Worm (Caenorhabditis elegans) whole organism, early embryonic: ENCODE data around the gene hdl-1.

ENCODE experiments used
- B0310.2 ChIP-seq: sonication (generic microtip); optimal IDR thresholded peaks from 2 replicates; lab custom pipeline; 2016; ENCODE audit warnings: mild to moderate bottlenecking, missing genetic modification characterization, missing compliant biosample characterization
- F13C5.2 ChIP-seq: sonication (generic microtip); optimal IDR thresholded peaks from 2 replicates; lab custom pipeline; 2017; ENCODE audit warnings: mild to moderate bottlenecking, missing genetic modification characterization, inconsistent platforms, missing compliant biosample characterization
- aly-1 ChIP-seq: sonication (generic microtip); optimal IDR thresholded peaks from 2 replicates; lab custom pipeline; 2016; ENCODE audit warnings: missing genetic modification characterization, missing compliant biosample characterization
- ama-1 ChIP-seq: fragments of 150-350 bp; optimal IDR thresholded peaks from 2 replicates; lab custom pipeline; 2014
- ceh-13 ChIP-seq: fragments of 200-800 bp; sonication (Bioruptor generic); optimal IDR thresholded peaks from 2 replicates; lab custom pipeline; 2018; ENCODE audit warnings: mild to moderate bottlenecking, missing genetic modification characterization, missing compliant biosample characterization
- ceh-36 ChIP-seq: sonication (generic microtip); optimal IDR thresholded peaks from 2 replicates; lab custom pipeline; 2016; ENCODE audit warnings: missing genetic modification characterization, inconsistent platforms, missing compliant biosample characterization
- ets-7 ChIP-seq: sonication (generic microtip); optimal IDR thresholded peaks from 2 replicates; lab custom pipeline; 2016; ENCODE audit warnings: missing genotype, missing genetic modification characterization, missing compliant biosample characterization
- flt-1 ChIP-seq: fragments of 200-800 bp; sonication (Bioruptor generic); IDR thresholded peaks from 2 replicates; pipeline ENCODE4 v1.3.6; 2022; ENCODE audit warnings: missing genetic modification characterization, missing compliant biosample characterization
- hmbx-1 ChIP-seq: sonication (generic microtip); optimal IDR thresholded peaks from 2 replicates; lab custom pipeline; 2016; ENCODE audit warnings: mild to moderate bottlenecking, missing genetic modification characterization, missing compliant biosample characterization
- hmg-4 ChIP-seq: fragments of 200-800 bp; sonication (Bioruptor generic); optimal IDR thresholded peaks from 2 replicates; lab custom pipeline; 2018; ENCODE audit warnings: mild to moderate bottlenecking, missing genetic modification characterization, missing compliant biosample characterization
- hnd-1 ChIP-seq: sonication (generic microtip); optimal IDR thresholded peaks from 2 replicates; lab custom pipeline; 2016; ENCODE audit warnings: missing genetic modification characterization, missing compliant biosample characterization
- pes-1 ChIP-seq: fragments of 200-800 bp; sonication (Bioruptor generic); IDR thresholded peaks from 2 replicates; pipeline ENCODE4 v1.3.6; 2022; ENCODE audit warnings: missing genetic modification reagents, missing genetic modification characterization, missing compliant biosample characterization
- scrt-1 ChIP-seq: fragments of 200-800 bp; sonication (Bioruptor generic); IDR thresholded peaks from 2 replicates; pipeline ENCODE4 v1.3.6; 2022; ENCODE audit warnings: missing genetic modification characterization, missing compliant biosample characterization
- sea-1 ChIP-seq: fragments of 200-800 bp; sonication (Bioruptor generic); conservative IDR thresholded peaks from 2 replicates; pipeline ENCODE4 v1.3.6; 2022; ENCODE audit warnings: missing genetic modification characterization, missing compliant biosample characterization
- tbx-11 ChIP-seq: fragments of 200-800 bp; sonication (Bioruptor generic); IDR thresholded peaks from 2 replicates; pipeline ENCODE4 v1.3.6; 2022; ENCODE audit warnings: missing genetic modification characterization, missing compliant biosample characterization
- tbx-37 ChIP-seq: fragments of 200-800 bp; sonication (Bioruptor generic); conservative IDR thresholded peaks from 2 replicates; pipeline ENCODE4 v1.3.6; 2022; ENCODE audit warnings: missing genetic modification reagents, missing genetic modification characterization, missing compliant biosample characterization
- tra-4 ChIP-seq: sonication (generic microtip); optimal IDR thresholded peaks from 2 replicates; lab custom pipeline; 2017; ENCODE audit warnings: missing genetic modification characterization, missing compliant biosample characterization

The hdl-1 gene

DNA sequence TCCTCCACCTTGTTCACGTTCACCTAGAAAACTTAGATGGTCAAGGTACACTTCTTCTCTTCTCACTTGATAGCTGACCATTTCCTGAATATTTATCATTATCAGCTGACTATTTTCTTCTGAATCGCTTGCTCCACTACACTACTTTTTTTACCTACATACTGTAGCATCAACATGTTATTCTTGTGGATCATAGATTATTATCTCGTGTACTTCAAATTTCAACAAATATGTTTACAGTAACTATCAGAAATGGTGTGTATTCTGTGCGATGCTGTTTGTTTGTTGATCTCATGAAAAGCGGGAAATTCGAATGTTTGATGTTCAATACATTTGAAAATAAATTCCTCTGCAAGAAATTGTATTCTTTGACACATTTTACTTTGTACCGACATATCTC is 32.7 kb downstream of the hdl-1 start, which contains the start of gene ZK822.10:
ZK822.10 (plus strand) TSS at position 231 of the 400 bp plus-strand sequence.
- TF ChIP-seq hmg-4 (GFP tag; lab: Kevin White, UChicago): no peak
- no peak for TF ChIP-seq pes-1 (GFP tag; lab: Robert Waterston, UW)
- TF ChIP-seq tra-4 (tag; lab: Kevin White, UChicago): no peak
- TF ChIP-seq ets-7 (tag; lab: Kevin White, UChicago): no peak
- no peak for TF ChIP-seq F13C5.2
- TF ChIP-seq scrt-1 (GFP tag; lab: Robert Waterston, UW): no peak
- TF ChIP-seq tbx-11 (GFP tag; lab: Robert Waterston, UW): no peak
- TF ChIP-seq tbx-37 (GFP tag; lab: Robert Waterston, UW): no peak
- TF ChIP-seq aly-1 (tag; lab: Kevin White, UChicago): no peak
- no peak for TF ChIP-seq hnd-1 (tag; lab: Kevin White, UChicago)

- TF ChIP-seq tra-4 (tag; lab: Kevin White, UChicago): no peak
Measured at ce11 chrIV:11915768-11916453, 33.7 kb downstream of the hdl-1 start, which contains the start of gene ZK822.9. ZK822.9 (plus strand) TSS chrIV:11915947.

DNA sequence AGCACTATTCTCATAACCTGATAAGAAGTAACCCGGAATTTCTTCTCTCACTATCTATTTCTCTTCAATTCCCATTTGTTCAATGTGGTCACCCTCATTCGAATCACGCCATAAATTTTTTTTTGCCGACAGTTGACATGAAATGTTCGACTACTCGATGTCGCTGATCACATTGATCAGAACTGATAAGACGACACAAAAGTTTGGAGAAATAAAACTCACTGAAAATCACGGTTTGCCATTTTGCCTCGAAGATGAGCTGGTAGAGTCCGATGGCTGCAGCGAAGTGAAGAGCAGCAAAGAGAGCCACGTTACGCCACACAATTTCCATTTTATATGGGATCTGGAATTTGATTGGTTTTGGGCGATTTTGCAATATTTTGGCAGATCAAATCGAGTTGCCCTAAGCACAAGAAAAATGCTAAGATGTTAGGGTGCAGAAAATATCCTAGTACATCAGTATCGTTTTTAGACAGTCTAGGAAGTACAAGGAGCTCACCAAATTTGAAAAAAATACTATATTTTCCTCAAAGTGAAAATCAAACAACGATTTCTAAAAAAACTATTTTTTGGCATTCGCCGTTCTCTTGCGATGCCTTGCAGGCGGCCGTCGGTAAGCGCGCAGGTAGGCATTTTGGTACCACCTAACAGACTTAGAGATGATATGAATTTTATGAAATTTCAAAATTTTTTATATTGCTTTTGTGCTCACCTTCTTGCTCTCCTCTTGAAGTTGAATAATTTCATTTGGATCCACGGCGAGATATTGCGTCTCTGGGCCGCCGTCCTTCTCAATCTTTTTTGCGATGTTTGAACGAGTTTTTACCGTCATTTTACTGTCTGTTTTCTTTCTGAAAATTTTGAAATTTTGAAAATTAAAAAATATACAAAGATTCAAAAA is 34.5 kb downstream of the hdl-1 start, which contains the start of gene fat-6:
fat-6 (minus strand) TSS at position 851 of the 901 bp plus-strand sequence.
- TF ChIP-seq tbx-11 (GFP tag; lab: Robert Waterston, UW): no peak
- TF ChIP-seq hnd-1 (tag; lab: Kevin White, UChicago): no peak
- no peak for TF ChIP-seq hmg-4 (GFP tag; lab: Kevin White, UChicago)
- TF ChIP-seq F13C5.2: no peak
- TF ChIP-seq ceh-13 (GFP tag; lab: Kevin White, UChicago): no peak
- no peak for TF ChIP-seq sea-1 (GFP tag; lab: Robert Waterston, UW)
- TF ChIP-seq B0310.2 (tag; lab: Kevin White, UChicago): no peak
- TF ChIP-seq ets-7 (tag; lab: Kevin White, UChicago): no peak
- no peak for TF ChIP-seq flt-1
- TF ChIP-seq aly-1 (tag; lab: Kevin White, UChicago): no peak
- no peak for TF ChIP-seq hmbx-1 (tag; lab: Kevin White, UChicago)
- no peak for TF ChIP-seq tbx-37 (GFP tag; lab: Robert Waterston, UW)
- TF ChIP-seq scrt-1 (GFP tag; lab: Robert Waterston, UW): no peak
- TF ChIP-seq tra-4 (tag; lab: Kevin White, UChicago): no peak
- TF ChIP-seq pes-1 (GFP tag; lab: Robert Waterston, UW): no peak
- TF ChIP-seq ceh-36 (tag; lab: Kevin White, UChicago): no peak
- TF ChIP-seq ama-1 (lab: Kevin White, UChicago): no peak

- TF ChIP-seq tbx-11 (GFP tag; lab: Robert Waterston, UW) (no peak), hmg-4 (GFP tag; lab: Kevin White, UChicago) (no peak), tra-4 (tag; lab: Kevin White, UChicago) (no peak), aly-1 (tag; lab: Kevin White, UChicago) (no peak), hnd-1 (tag; lab: Kevin White, UChicago) (no peak), ceh-36 (tag; lab: Kevin White, UChicago) (no peak), sea-1 (GFP tag; lab: Robert Waterston, UW) (no peak), ceh-13 (GFP tag; lab: Kevin White, UChicago) (no peak), pes-1 (GFP tag; lab: Robert Waterston, UW) (no peak), flt-1 (no peak), ama-1 (lab: Kevin White, UChicago) (no peak), B0310.2 (tag; lab: Kevin White, UChicago) (no peak), ets-7 (tag; lab: Kevin White, UChicago) (no peak), tbx-37 (GFP tag; lab: Robert Waterston, UW) (no peak), hmbx-1 (tag; lab: Kevin White, UChicago) (no peak), scrt-1 (GFP tag; lab: Robert Waterston, UW) (no peak)
Measured at ce11 chrIV:11914260-11914836, 35.3 kb downstream of the hdl-1 start.

- TF ChIP-seq hmbx-1 (tag; lab: Kevin White, UChicago): no peak
- no peak for TF ChIP-seq ceh-36 (tag; lab: Kevin White, UChicago)
- TF ChIP-seq sea-1 (GFP tag; lab: Robert Waterston, UW): no peak
- no peak for TF ChIP-seq ama-1 (lab: Kevin White, UChicago)
- no peak for TF ChIP-seq F13C5.2
- TF ChIP-seq tbx-11 (GFP tag; lab: Robert Waterston, UW): no peak
- TF ChIP-seq flt-1: no peak
- no peak for TF ChIP-seq hnd-1 (tag; lab: Kevin White, UChicago)
Measured at ce11 chrIV:11913295-11913940, 36.2 kb downstream of the hdl-1 start.

ce11 chrIV:11911723-11912122 is 37.9 kb downstream of the hdl-1 start, which contains the start of gene VZK822L.2:
VZK822L.2 (plus strand) TSS chrIV:11912023.
- TF ChIP-seq F13C5.2: no peak
- TF ChIP-seq hmbx-1 (tag; lab: Kevin White, UChicago): no peak
- TF ChIP-seq ets-7 (tag; lab: Kevin White, UChicago): no peak
- TF ChIP-seq hmg-4 (GFP tag; lab: Kevin White, UChicago): no peak
- TF ChIP-seq tbx-11 (GFP tag; lab: Robert Waterston, UW): no peak
- TF ChIP-seq sea-1 (GFP tag; lab: Robert Waterston, UW): no peak
- no peak for TF ChIP-seq tra-4 (tag; lab: Kevin White, UChicago)
- no peak for TF ChIP-seq ama-1 (lab: Kevin White, UChicago)
- no peak for TF ChIP-seq aly-1 (tag; lab: Kevin White, UChicago)
